Fruit fly (Drosophila melanogaster) whole organism, prepupa: ENCODE measurements around the gene CG6013.
A peak's percentile ranks its signal among the peaks of the same experiment; 100 is the strongest.

Experiments
- CG10669 ChIP-seq: fragments of 200-800 bp; sonication (Bioruptor generic); optimal IDR thresholded peaks from 3 replicates; lab custom pipeline; 2018; ENCODE audit warnings: missing biosample characterization, mild to moderate bottlenecking, missing genetic modification characterization, moderate library complexity
- CG11762 ChIP-seq: fragments of 200-800 bp; sonication (Bioruptor generic); optimal IDR thresholded peaks from 3 replicates; lab custom pipeline; 2016; ENCODE audit warnings: missing biosample characterization, missing genetic modification characterization; ENCODE audit not compliant: insufficient read depth
- CG15336 ChIP-seq: fragments of 200-800 bp; sonication (Bioruptor generic); IDR thresholded peaks from 2 replicates; pipeline ENCODE4 v1.3.6; 2022; ENCODE audit warnings: missing biosample characterization, missing genetic modification characterization
- CG16779 ChIP-seq: fragments of 200-800 bp; sonication (Bioruptor generic); optimal IDR thresholded peaks from 3 replicates; lab custom pipeline; 2017; ENCODE audit warnings: missing biosample characterization, mild to moderate bottlenecking, missing genetic modification characterization
- CG3919 ChIP-seq: fragments of 200-800 bp; sonication (Bioruptor generic); optimal IDR thresholded peaks from 3 replicates; lab custom pipeline; 2016; ENCODE audit warnings: missing biosample characterization, missing genetic modification characterization
- CG4318 ChIP-seq: fragments of 200-800 bp; sonication (Bioruptor generic); optimal IDR thresholded peaks from 3 replicates; lab custom pipeline; 2017; ENCODE audit warnings: missing biosample characterization, mild to moderate bottlenecking, missing genetic modification characterization
- CG6276 ChIP-seq: fragments of 200-800 bp; sonication (Bioruptor generic); optimal IDR thresholded peaks from 2 replicates; lab custom pipeline; 2017; ENCODE audit warnings: missing biosample characterization, mild to moderate bottlenecking, missing genetic modification characterization
- CG6808 ChIP-seq: fragments of 200-800 bp; sonication (Bioruptor generic); optimal IDR thresholded peaks from 3 replicates; lab custom pipeline; 2017; ENCODE audit warnings: missing biosample characterization, missing genetic modification characterization, mild to moderate bottlenecking, moderate library complexity, missing genetic modification reagents
- CG7368 ChIP-seq: fragments of 200-800 bp; sonication (Bioruptor generic); optimal IDR thresholded peaks from 3 replicates; lab custom pipeline; 2016; ENCODE audit warnings: missing biosample characterization, missing genetic modification characterization
- CG8119 ChIP-seq: fragments of 200-800 bp; sonication (Bioruptor generic); IDR thresholded peaks from 3 replicates; pipeline ENCODE4 v1.3.6; 2022; ENCODE audit warnings: missing biosample characterization, missing genetic modification characterization
- CG9139 ChIP-seq: fragments of 200-800 bp; sonication (Bioruptor generic); optimal IDR thresholded peaks from 3 replicates; lab custom pipeline; 2017; ENCODE audit warnings: missing biosample characterization, mild to moderate bottlenecking, missing genetic modification characterization
- Eip75B ChIP-seq: fragments of 200-800 bp; sonication (Bioruptor generic); optimal IDR thresholded peaks from 3 replicates; lab custom pipeline; 2016; ENCODE audit warnings: missing biosample characterization, missing genetic modification characterization
- Eip93F ChIP-seq: fragments of 200-800 bp; sonication (Bioruptor generic); optimal IDR thresholded peaks from 2 replicates; lab custom pipeline; 2016; ENCODE audit warnings: missing biosample characterization, mild to moderate bottlenecking, missing genetic modification characterization
- Ets21C ChIP-seq: fragments of 200-800 bp; sonication (Bioruptor generic); optimal IDR thresholded peaks from 3 replicates; lab custom pipeline; 2016; ENCODE audit warnings: missing biosample characterization, missing genetic modification characterization
- Ets96B ChIP-seq: fragments of 200-800 bp; optimal IDR thresholded peaks from 2 replicates; lab custom pipeline; 2019; ENCODE audit warnings: missing biosample characterization, mild to moderate bottlenecking, missing genetic modification characterization, moderate library complexity
- Gug ChIP-seq: fragments of 200-800 bp; sonication (Bioruptor generic); IDR thresholded peaks from 2 replicates; pipeline ENCODE4 v1.3.6; 2022; ENCODE audit warnings: missing biosample characterization, missing genetic modification characterization
- Hr38 ChIP-seq: sonication (Bioruptor generic); optimal IDR thresholded peaks from 2 replicates; lab custom pipeline; 2016; ENCODE audit warnings: missing biosample characterization, missing genetic modification characterization
- Hr39 ChIP-seq: fragments of 200-800 bp; sonication (Bioruptor generic); optimal IDR thresholded peaks from 2 replicates; lab custom pipeline; 2016; ENCODE audit warnings: missing biosample characterization, missing genetic modification characterization
- Hr4 ChIP-seq: fragments of 200-800 bp; sonication (Bioruptor generic); optimal IDR thresholded peaks from 3 replicates; lab custom pipeline; 2016; ENCODE audit warnings: missing biosample characterization, missing genetic modification characterization
- Met ChIP-seq: fragments of 200-800 bp; sonication (Bioruptor generic); optimal IDR thresholded peaks from 3 replicates; lab custom pipeline; 2016; ENCODE audit warnings: missing biosample characterization, missing genetic modification characterization
- Smox ChIP-seq: fragments of 200-800 bp; sonication (Bioruptor generic); optimal IDR thresholded peaks from 3 replicates; lab custom pipeline; 2016; ENCODE audit warnings: missing biosample characterization, missing genetic modification characterization
- achi ChIP-seq: fragments of 200-800 bp; sonication (Bioruptor generic); optimal IDR thresholded peaks from 3 replicates; lab custom pipeline; 2016; ENCODE audit warnings: missing biosample characterization, missing genetic modification characterization
- dsx ChIP-seq: fragments of 200-800 bp; optimal IDR thresholded peaks from 3 replicates; lab custom pipeline; 2019; ENCODE audit warnings: missing biosample characterization, mild to moderate bottlenecking, missing genetic modification characterization, moderate library complexity; ENCODE audit not compliant: poor library complexity, severe bottlenecking
- eg ChIP-seq: fragments of 200-800 bp; sonication (Bioruptor generic); IDR thresholded peaks from 3 replicates; pipeline ENCODE4 v1.3.6; 2022; ENCODE audit warnings: missing biosample characterization, missing genetic modification characterization
- esn ChIP-seq: fragments of 200-800 bp; sonication (Bioruptor generic); optimal IDR thresholded peaks from 2 replicates; lab custom pipeline; 2016; ENCODE audit warnings: missing biosample characterization, mild to moderate bottlenecking, missing genetic modification characterization, moderate library complexity
- fd59A ChIP-seq: fragments of 200-800 bp; sonication (Bioruptor generic); optimal IDR thresholded peaks from 2 replicates; lab custom pipeline; 2017; ENCODE audit warnings: missing biosample characterization, mild to moderate bottlenecking, missing genetic modification characterization, missing genetic modification reagents
- fd85E ChIP-seq: fragments of 200-800 bp; sonication (Bioruptor generic); optimal IDR thresholded peaks from 3 replicates; lab custom pipeline; 2016; ENCODE audit warnings: missing biosample characterization, missing genetic modification characterization
- fkh ChIP-seq: fragments of 200-800 bp; sonication (Bioruptor generic); optimal IDR thresholded peaks from 3 replicates; lab custom pipeline; 2017; ENCODE audit warnings: missing biosample characterization, mild to moderate bottlenecking, missing genetic modification characterization, moderate library complexity
- net ChIP-seq: fragments of 200-800 bp; sonication (Bioruptor generic); optimal IDR thresholded peaks from 3 replicates; lab custom pipeline; 2016; ENCODE audit warnings: missing biosample characterization, missing genetic modification characterization
- salr ChIP-seq, 2 experiments: fragments of 200-800 bp; sonication (Bioruptor generic); optimal IDR thresholded peaks; 3 replicates each; lab custom pipeline; 2016 to 2018; ENCODE audit warnings: missing biosample characterization in 2 of 2, missing genetic modification characterization in 2 of 2, mild to moderate bottlenecking in 1 of 2
- spab ChIP-seq: fragments of 200-800 bp; sonication (Bioruptor generic); optimal IDR thresholded peaks from 2 replicates; lab custom pipeline; 2017; ENCODE audit warnings: missing biosample characterization, mild to moderate bottlenecking, missing genetic modification characterization, missing genetic modification reagents
- ss ChIP-seq, 2 experiments: fragments of 200-800 bp; sonication (Bioruptor generic); optimal IDR thresholded peaks; 2 replicates in 1 of 2; 3 replicates in 1 of 2; lab custom pipeline; 2017 to 2018; ENCODE audit warnings: mild to moderate bottlenecking in 2 of 2, missing biosample characterization in 2 of 2, missing genetic modification characterization in 2 of 2, moderate library complexity in 1 of 2
- svp ChIP-seq: fragments of 200-800 bp; sonication (Bioruptor generic); peaks from one replicate; lab custom pipeline; 2016; ENCODE audit warnings: missing biosample characterization, missing genetic modification characterization
- vri ChIP-seq: fragments of 200-800 bp; sonication (Bioruptor generic); optimal IDR thresholded peaks from 3 replicates; lab custom pipeline; 2016; ENCODE audit warnings: missing biosample characterization, mild to moderate bottlenecking, missing genetic modification characterization

CG6013 gene

DNA sequence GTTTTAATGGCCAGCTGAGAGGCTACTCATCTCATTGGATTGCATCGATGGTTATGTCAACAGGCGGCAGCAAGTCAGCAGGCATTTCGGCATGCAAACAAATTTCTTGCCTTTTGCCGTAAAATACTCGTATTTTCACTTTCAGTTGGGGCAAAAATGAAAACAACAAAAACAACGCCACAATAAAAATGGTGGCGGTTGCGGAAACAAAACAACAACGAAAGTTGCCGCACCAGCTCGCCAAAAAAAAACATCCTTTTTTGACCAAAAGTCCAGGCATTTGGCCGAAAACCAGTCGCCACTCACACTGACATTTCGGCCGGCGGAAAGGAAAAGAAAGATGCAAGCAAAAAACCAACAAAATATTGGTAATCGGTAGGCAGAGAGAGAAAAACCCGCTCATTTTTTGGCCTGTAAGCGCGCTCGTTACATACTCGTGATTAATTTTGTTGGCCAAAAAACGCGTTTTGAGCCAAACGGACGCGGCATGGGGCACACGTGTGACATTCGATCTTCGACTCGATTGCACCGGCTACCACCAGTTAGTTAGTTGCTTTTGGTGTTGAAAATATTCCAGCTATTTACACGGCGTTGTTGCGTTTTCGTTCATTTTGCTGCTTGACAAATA, 32.8 kb downstream of the CG6013 start (continued):
- no peak for TF ChIP-seq fd85E
- no peak for TF ChIP-seq eg (GFP tag; lab: Robert Waterston, UW)
- TF ChIP-seq salr (GFP tag; optimal IDR thresholded peaks at IDR 0.05; lab: Kevin White, UChicago) = no peak
- no peak for TF ChIP-seq spab (GFP tag; lab: Kevin White, UChicago)
- no peak for TF ChIP-seq Hr38 (GFP tag; lab: Kevin White, UChicago)
- TF ChIP-seq CG15336 = no peak
- peak; percentile 48; the same call in 1 of the 3 replicates for TF ChIP-seq CG8119 (GFP tag; lab: Robert Waterston, UW)
- no peak for TF ChIP-seq Eip75B (GFP tag; lab: Kevin White, UChicago)
- no peak for TF ChIP-seq ss (GFP tag; optimal IDR thresholded peaks at IDR 0.05; lab: Kevin White, UChicago)
- TF ChIP-seq CG6808 (GFP tag; lab: Kevin White, UChicago) = no peak
- no peak for TF ChIP-seq Hr4 (GFP tag; lab: Kevin White, UChicago)
- TF ChIP-seq Ets96B (tag; lab: Kevin White, UChicago) = no peak
- no peak for TF ChIP-seq Ets21C (GFP tag; lab: Kevin White, UChicago)
- TF ChIP-seq vri = peak; percentile 52
- no peak for TF ChIP-seq CG11762 (GFP tag; lab: Kevin White, UChicago)
- TF ChIP-seq Met = peak; percentile 67
- peak; percentile 41 for TF ChIP-seq esn (GFP tag; lab: Kevin White, UChicago)
- TF ChIP-seq Gug (GFP tag; lab: Robert Waterston, UW) = no peak
- TF ChIP-seq fd59A (GFP tag; lab: Kevin White, UChicago) = no peak
- TF ChIP-seq CG7368 = no peak
- TF ChIP-seq CG4318 (GFP tag; lab: Kevin White, UChicago) = no peak
- TF ChIP-seq CG6276 (GFP tag; lab: Kevin White, UChicago) = peak; percentile 42
- TF ChIP-seq Smox (GFP tag; lab: Kevin White, UChicago) = peak; percentile 20
- no peak for TF ChIP-seq Eip93F (GFP tag; lab: Kevin White, UChicago)
- no peak for TF ChIP-seq CG10669 (GFP tag; lab: Kevin White, UChicago)
- TF ChIP-seq CG3919 = no peak
- TF ChIP-seq achi (GFP tag; lab: Kevin White, UChicago) = peak; percentile 0
- TF ChIP-seq Hr39 (GFP tag; lab: Kevin White, UChicago) = no peak
- TF ChIP-seq CG9139 = no peak

DNA sequence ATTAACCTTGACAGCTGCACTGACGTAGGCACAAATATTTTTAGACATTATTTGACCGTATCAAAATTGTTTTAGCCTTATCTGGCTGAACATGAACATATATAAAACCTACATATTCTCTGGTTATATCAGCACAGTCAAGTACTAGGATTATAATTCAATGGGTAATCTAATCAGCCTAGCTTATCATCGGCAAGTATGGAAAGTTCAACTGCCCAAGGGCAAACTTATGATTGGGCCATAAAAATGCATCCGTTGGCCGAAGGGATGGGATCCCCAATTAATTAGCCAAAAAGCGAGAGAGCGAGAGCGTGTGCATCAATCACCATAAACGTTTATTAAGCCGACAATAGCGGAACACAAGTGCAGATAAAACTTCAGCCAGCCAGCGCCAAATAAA, 34.2 kb downstream of the CG6013 start:
- TF ChIP-seq vri (peak; percentile 80), CG16779 (tag; lab: Kevin White, UChicago) (no peak)

DNA sequence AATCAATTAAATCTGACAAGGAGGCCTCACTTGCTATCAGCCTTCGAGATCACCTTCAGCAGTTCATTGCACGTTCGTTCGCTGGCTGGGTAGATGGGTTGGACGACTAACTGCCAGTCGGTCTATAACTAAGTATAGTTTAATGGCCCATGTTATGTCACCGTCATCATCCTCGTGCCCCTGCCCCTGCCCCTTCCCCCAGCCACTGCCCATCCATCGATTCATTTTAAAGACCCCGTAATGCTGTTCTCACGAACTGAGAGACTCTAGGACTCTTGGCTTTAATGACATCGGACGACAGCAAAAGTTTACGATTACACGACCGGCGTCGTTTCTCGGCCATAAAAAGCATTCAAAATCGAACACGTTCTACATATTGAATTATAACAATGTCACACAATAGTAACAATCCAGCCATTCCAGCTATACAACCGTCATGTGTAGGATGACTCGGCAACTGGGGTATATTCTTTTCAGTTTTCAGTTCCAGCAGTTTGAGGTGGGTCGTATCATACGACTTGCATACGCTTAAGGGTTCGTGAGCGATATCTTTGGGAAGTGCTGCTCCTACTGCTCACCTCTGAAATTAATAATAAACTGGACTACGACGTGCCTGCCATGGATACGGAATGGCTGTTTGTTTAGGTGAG, 35.8 kb downstream of the CG6013 start:
- peak; percentile 69 for TF ChIP-seq dsx (GFP tag; lab: Kevin White, UChicago)
- TF ChIP-seq net (GFP tag; lab: Kevin White, UChicago) = no peak

DNA sequence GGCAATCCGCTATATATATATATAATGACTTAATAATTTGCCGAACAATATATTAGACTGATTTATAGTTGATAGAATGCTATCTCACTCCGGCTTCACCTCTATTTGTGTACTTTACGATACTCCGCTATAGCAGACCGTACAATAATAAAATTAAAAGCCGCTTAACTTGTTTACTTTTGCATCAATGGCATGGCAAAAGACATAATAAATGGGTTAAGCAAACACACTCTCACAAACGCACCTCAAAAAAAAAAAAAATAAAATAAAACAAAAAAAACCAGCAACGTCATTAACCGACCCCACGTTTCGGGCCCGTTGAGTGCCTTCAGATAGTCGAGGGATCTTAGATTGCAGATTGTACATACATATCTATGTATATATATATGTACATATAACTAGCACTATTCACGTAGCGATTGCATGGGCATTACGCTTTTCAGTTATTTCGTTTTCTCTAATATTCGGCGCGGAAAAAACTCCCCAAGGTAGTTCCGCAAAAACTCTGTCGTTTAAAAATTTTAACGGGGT, 36.6 kb downstream of the CG6013 start:
- peak; percentile 24 for TF ChIP-seq svp (GFP tag; lab: Kevin White, UChicago)
- peak; percentile 0 for TF ChIP-seq Hr4 (GFP tag; lab: Kevin White, UChicago)
- peak; percentile 73 for TF ChIP-seq fkh (GFP tag; lab: Kevin White, UChicago)
- TF ChIP-seq CG7368 = no peak
- TF ChIP-seq eg (GFP tag; lab: Robert Waterston, UW) = peak; percentile 26; the same call in 1 of the 3 replicates
